Worm (Caenorhabditis elegans): ENCODE measurements around the gene agt-2.

ce11 chrII:5398779-5399178 is 25.2 kb upstream of the agt-2 start, which contains the start of gene fbxl-3:
- TF ChIP-seq dpl-1 (GFP tag; optimal IDR thresholded peaks at IDR 0.05) = no peak
- TF ChIP-seq Y95B8A.8 (GFP tag; IDR thresholded peaks at IDR 0.05) = no peak
- no peak for TF ChIP-seq F39B2.1 (GFP tag; IDR thresholded peaks at IDR 0.05)
- TF ChIP-seq nfya-2 (GFP tag; IDR thresholded peaks at IDR 0.05) = no peak
- TF ChIP-seq nfya-1 (tag; optimal IDR thresholded peaks at IDR 0.05; ENCODE audit: borderline replicate concordance, insufficient read depth) = no peak
- TF ChIP-seq aptf-3 (GFP tag; IDR thresholded peaks at IDR 0.05) = no peak
- no peak for TF ChIP-seq B0019.2 (GFP tag; conservative IDR thresholded peaks at IDR 0.05)

Data from whole organism, young adult.